Worm (Caenorhabditis elegans) whole organism, early embryonic: ENCODE measurements around the gene egl-19.

Experiments
- B0310.2 ChIP-seq: sonication (generic microtip); optimal IDR thresholded peaks from 2 replicates; lab custom pipeline; 2016; ENCODE audit warnings: mild to moderate bottlenecking, missing genetic modification characterization, missing compliant biosample characterization
- F13C5.2 ChIP-seq: sonication (generic microtip); optimal IDR thresholded peaks from 2 replicates; lab custom pipeline; 2017; ENCODE audit warnings: mild to moderate bottlenecking, missing genetic modification characterization, inconsistent platforms, missing compliant biosample characterization
- aly-1 ChIP-seq: sonication (generic microtip); optimal IDR thresholded peaks from 2 replicates; lab custom pipeline; 2016; ENCODE audit warnings: missing genetic modification characterization, missing compliant biosample characterization
- ama-1 ChIP-seq: fragments of 150-350 bp; optimal IDR thresholded peaks from 2 replicates; lab custom pipeline; 2014
- ceh-13 ChIP-seq: fragments of 200-800 bp; sonication (Bioruptor generic); optimal IDR thresholded peaks from 2 replicates; lab custom pipeline; 2018; ENCODE audit warnings: mild to moderate bottlenecking, missing genetic modification characterization, missing compliant biosample characterization
- ceh-36 ChIP-seq: sonication (generic microtip); optimal IDR thresholded peaks from 2 replicates; lab custom pipeline; 2016; ENCODE audit warnings: missing genetic modification characterization, inconsistent platforms, missing compliant biosample characterization
- ets-7 ChIP-seq: sonication (generic microtip); optimal IDR thresholded peaks from 2 replicates; lab custom pipeline; 2016; ENCODE audit warnings: missing genotype, missing genetic modification characterization, missing compliant biosample characterization
- flt-1 ChIP-seq: fragments of 200-800 bp; sonication (Bioruptor generic); IDR thresholded peaks from 2 replicates; pipeline ENCODE4 v1.3.6; 2022; ENCODE audit warnings: missing genetic modification characterization, missing compliant biosample characterization
- hmbx-1 ChIP-seq: sonication (generic microtip); optimal IDR thresholded peaks from 2 replicates; lab custom pipeline; 2016; ENCODE audit warnings: mild to moderate bottlenecking, missing genetic modification characterization, missing compliant biosample characterization
- hmg-4 ChIP-seq: fragments of 200-800 bp; sonication (Bioruptor generic); optimal IDR thresholded peaks from 2 replicates; lab custom pipeline; 2018; ENCODE audit warnings: mild to moderate bottlenecking, missing genetic modification characterization, missing compliant biosample characterization
- hnd-1 ChIP-seq: sonication (generic microtip); optimal IDR thresholded peaks from 2 replicates; lab custom pipeline; 2016; ENCODE audit warnings: missing genetic modification characterization, missing compliant biosample characterization
- pes-1 ChIP-seq: fragments of 200-800 bp; sonication (Bioruptor generic); IDR thresholded peaks from 2 replicates; pipeline ENCODE4 v1.3.6; 2022; ENCODE audit warnings: missing genetic modification reagents, missing genetic modification characterization, missing compliant biosample characterization
- scrt-1 ChIP-seq: fragments of 200-800 bp; sonication (Bioruptor generic); IDR thresholded peaks from 2 replicates; pipeline ENCODE4 v1.3.6; 2022; ENCODE audit warnings: missing genetic modification characterization, missing compliant biosample characterization
- sea-1 ChIP-seq: fragments of 200-800 bp; sonication (Bioruptor generic); conservative IDR thresholded peaks from 2 replicates; pipeline ENCODE4 v1.3.6; 2022; ENCODE audit warnings: missing genetic modification characterization, missing compliant biosample characterization
- tbx-11 ChIP-seq: fragments of 200-800 bp; sonication (Bioruptor generic); IDR thresholded peaks from 2 replicates; pipeline ENCODE4 v1.3.6; 2022; ENCODE audit warnings: missing genetic modification characterization, missing compliant biosample characterization
- tbx-37 ChIP-seq: fragments of 200-800 bp; sonication (Bioruptor generic); conservative IDR thresholded peaks from 2 replicates; pipeline ENCODE4 v1.3.6; 2022; ENCODE audit warnings: missing genetic modification reagents, missing genetic modification characterization, missing compliant biosample characterization
- tra-4 ChIP-seq: sonication (generic microtip); optimal IDR thresholded peaks from 2 replicates; lab custom pipeline; 2017; ENCODE audit warnings: missing genetic modification characterization, missing compliant biosample characterization

Gene egl-19

ce11 chrIV:7390126-7390766, 15.1 kb upstream of the egl-19 start:
- TF ChIP-seq ceh-13 (GFP tag; lab: Kevin White, UChicago) = no peak
- TF ChIP-seq tbx-11 (GFP tag; lab: Robert Waterston, UW) = no peak
- no peak for TF ChIP-seq flt-1 (GFP tag; lab: Robert Waterston, UW)
- TF ChIP-seq ceh-36 (tag; lab: Kevin White, UChicago) = no peak
- TF ChIP-seq tra-4 (tag; lab: Kevin White, UChicago) = no peak
- TF ChIP-seq tbx-37 (GFP tag; lab: Robert Waterston, UW) = no peak
- no peak for TF ChIP-seq aly-1 (tag; lab: Kevin White, UChicago)
- no peak for TF ChIP-seq F13C5.2 (tag; lab: Kevin White, UChicago)
- no peak for TF ChIP-seq hnd-1 (tag; lab: Kevin White, UChicago)
- TF ChIP-seq scrt-1 = no peak
- TF ChIP-seq hmbx-1 = no peak
- TF ChIP-seq ama-1 (lab: Kevin White, UChicago) = no peak
- no peak for TF ChIP-seq B0310.2 (tag; lab: Kevin White, UChicago)
- no peak for TF ChIP-seq hmg-4 (GFP tag; lab: Kevin White, UChicago)
- TF ChIP-seq sea-1 (GFP tag; lab: Robert Waterston, UW) = no peak

- TF ChIP-seq ceh-36 (tag; lab: Kevin White, UChicago) = no peak
- TF ChIP-seq hmbx-1 = no peak
- TF ChIP-seq sea-1 (GFP tag; lab: Robert Waterston, UW) = no peak
- TF ChIP-seq ama-1 (lab: Kevin White, UChicago) = no peak
- TF ChIP-seq tbx-37 (GFP tag; lab: Robert Waterston, UW) = no peak
- no peak for TF ChIP-seq B0310.2 (tag; lab: Kevin White, UChicago)
- no peak for TF ChIP-seq pes-1
- TF ChIP-seq tbx-11 (GFP tag; lab: Robert Waterston, UW) = no peak
- no peak for TF ChIP-seq hmg-4 (GFP tag; lab: Kevin White, UChicago)
- no peak for TF ChIP-seq F13C5.2 (tag; lab: Kevin White, UChicago)
- TF ChIP-seq ceh-13 (GFP tag; lab: Kevin White, UChicago) = no peak
- TF ChIP-seq tra-4 (tag; lab: Kevin White, UChicago) = no peak
- TF ChIP-seq ets-7 = no peak
- TF ChIP-seq hnd-1 (tag; lab: Kevin White, UChicago) = no peak
- TF ChIP-seq aly-1 (tag; lab: Kevin White, UChicago) = no peak
These were observed 13.6 kb upstream of the egl-19 start for ce11 chrIV:7391534-7392343.

- no peak for TF ChIP-seq ceh-13 (GFP tag; lab: Kevin White, UChicago)
- no peak for TF ChIP-seq flt-1 (GFP tag; lab: Robert Waterston, UW)
These were observed 11.7 kb upstream of the egl-19 start, which contains the start of gene pitr-1 for ce11 chrIV:7393700-7394099. TSS of gene pitr-1 (plus strand) at chrIV:7394085.

- no peak for TF ChIP-seq scrt-1
- no peak for TF ChIP-seq ama-1 (lab: Kevin White, UChicago)
- TF ChIP-seq aly-1 (tag; lab: Kevin White, UChicago) = no peak
- TF ChIP-seq tra-4 (tag; lab: Kevin White, UChicago) = no peak
- no peak for TF ChIP-seq sea-1 (GFP tag; lab: Robert Waterston, UW)
- no peak for TF ChIP-seq ets-7
- TF ChIP-seq hmg-4 (GFP tag; lab: Kevin White, UChicago) = no peak
- no peak for TF ChIP-seq pes-1
- TF ChIP-seq ceh-36 (tag; lab: Kevin White, UChicago) = no peak
- TF ChIP-seq flt-1 (GFP tag; lab: Robert Waterston, UW) = no peak
- TF ChIP-seq tbx-37 (GFP tag; lab: Robert Waterston, UW) = no peak
- no peak for TF ChIP-seq hnd-1 (tag; lab: Kevin White, UChicago)
- TF ChIP-seq ceh-13 (GFP tag; lab: Kevin White, UChicago) = no peak
These were observed 7.9 kb upstream of the egl-19 start for ce11 chrIV:7397507-7397906.

ce11 chrIV:7400502-7401118, 4.8 kb upstream of the egl-19 start:
- TF ChIP-seq scrt-1 = no peak

ce11 chrIV:7402077-7402476, 3.3 kb upstream of the egl-19 start:
- peak; percentile 62 for TF ChIP-seq hmg-4 (GFP tag; lab: Kevin White, UChicago)
- no peak for TF ChIP-seq B0310.2 (tag; lab: Kevin White, UChicago)

- TF ChIP-seq tra-4 (tag; lab: Kevin White, UChicago) (no peak), hnd-1 (tag; lab: Kevin White, UChicago) (no peak)
These were observed 2.0 kb upstream of the egl-19 start for ce11 chrIV:7403422-7403821.

ce11 chrIV:7406690-7407089, 1.3 kb downstream of the egl-19 start:
- TF ChIP-seq ama-1 (lab: Kevin White, UChicago) (no peak), hmbx-1 (no peak), aly-1 (tag; lab: Kevin White, UChicago) (no peak), tbx-11 (GFP tag; lab: Robert Waterston, UW) (no peak), ceh-13 (GFP tag; lab: Kevin White, UChicago) (no peak), ets-7 (no peak), tra-4 (tag; lab: Kevin White, UChicago) (no peak)
